Worm (Caenorhabditis elegans) whole organism, L1 larva: Measurements from ENCODE around the gene gadr-3.

Source experiments
- C04F5.9 ChIP-seq: sonication (generic microtip); optimal IDR thresholded peaks from 2 replicates; lab custom pipeline; 2016; ENCODE audit warnings: missing genetic modification characterization, missing compliant biosample characterization
- F16B12.6 ChIP-seq: fragments of 150-350 bp; optimal IDR thresholded peaks from 2 replicates; lab custom pipeline; 2014; ENCODE audit warnings: missing biosample characterization, missing genetic modification characterization
- aha-1 ChIP-seq: fragments of 150-350 bp; optimal IDR thresholded peaks from 2 replicates; lab custom pipeline; 2014; ENCODE audit warnings: missing biosample characterization, missing genetic modification characterization
- aly-2 ChIP-seq: fragments of 150-350 bp; optimal IDR thresholded peaks from 2 replicates; lab custom pipeline; 2014; ENCODE audit warnings: missing biosample characterization, missing genetic modification characterization
- ama-1 ChIP-seq: fragments of 150-350 bp; optimal IDR thresholded peaks from 2 replicates; lab custom pipeline; 2014
- ceh-82 ChIP-seq, 3 experiments: fragments of 150-350 bp in 1 of 3; sonication (generic microtip) in 2 of 3; optimal IDR thresholded peaks; 2 replicates each; lab custom pipeline; 2014 to 2017; ENCODE audit warnings: missing biosample characterization in 3 of 3, missing genetic modification characterization in 3 of 3
- ces-1 ChIP-seq: fragments of 150-350 bp; optimal IDR thresholded peaks from 2 replicates; lab custom pipeline; 2014; ENCODE audit warnings: missing biosample characterization, missing genetic modification reagents, missing genetic modification characterization
- dsc-1 ChIP-seq: sonication (generic microtip); optimal IDR thresholded peaks from 2 replicates; lab custom pipeline; 2016; ENCODE audit warnings: mild to moderate bottlenecking, missing genetic modification characterization, missing compliant biosample characterization
- egl-13 ChIP-seq: sonication (generic microtip); optimal IDR thresholded peaks from 2 replicates; lab custom pipeline; 2016; ENCODE audit warnings: missing genotype, missing genetic modification reagents, missing genetic modification characterization, missing compliant biosample characterization
- fkh-10 ChIP-seq: sonication (generic microtip); optimal IDR thresholded peaks from 2 replicates; lab custom pipeline; 2017; ENCODE audit warnings: missing biosample characterization, missing genetic modification reagents, missing genetic modification characterization
- fkh-4 ChIP-seq: sonication (generic microtip); optimal IDR thresholded peaks from 2 replicates; lab custom pipeline; 2016; ENCODE audit warnings: missing compliant biosample characterization, missing genetic modification characterization, borderline replicate concordance
- fkh-8 ChIP-seq: sonication (generic microtip); optimal IDR thresholded peaks from 2 replicates; lab custom pipeline; 2016; ENCODE audit warnings: mild to moderate bottlenecking, missing genetic modification characterization, missing compliant biosample characterization
- grh-1 ChIP-seq: fragments of 200-800 bp; sonication (Bioruptor generic); IDR thresholded peaks from 2 replicates; pipeline ENCODE4 v1.3.6; 2022; ENCODE audit warnings: missing genetic modification reagents, missing genetic modification characterization, missing compliant biosample characterization
- hlh-4 ChIP-seq: sonication (generic microtip); optimal IDR thresholded peaks from 2 replicates; lab custom pipeline; 2016; ENCODE audit warnings: mild to moderate bottlenecking, missing genetic modification characterization, missing compliant biosample characterization
- lin-13 ChIP-seq: fragments of 150-350 bp; optimal IDR thresholded peaks from 2 replicates; lab custom pipeline; 2014; ENCODE audit warnings: missing biosample characterization, missing genetic modification reagents, missing genetic modification characterization
- lin-14 ChIP-seq: fragments of 200-800 bp; sonication (Bioruptor generic); optimal IDR thresholded peaks from 2 replicates; lab custom pipeline; 2018; ENCODE audit warnings: mild to moderate bottlenecking, missing genetic modification characterization, moderate library complexity, missing compliant biosample characterization
- lin-15B ChIP-seq: fragments of 150-350 bp; sonication (generic microtip); optimal IDR thresholded peaks from 3 replicates; lab custom pipeline; 2014; ENCODE audit warnings: missing biosample characterization, missing genetic modification characterization
- lin-39 ChIP-seq: fragments of 150-350 bp; optimal IDR thresholded peaks from 2 replicates; lab custom pipeline; 2014; ENCODE audit warnings: missing biosample characterization, missing genetic modification reagents, missing genetic modification characterization
- lir-3 ChIP-seq: sonication (generic microtip); optimal IDR thresholded peaks from 2 replicates; lab custom pipeline; 2016; ENCODE audit warnings: mild to moderate bottlenecking, missing genetic modification characterization, moderate library complexity, missing compliant biosample characterization; ENCODE audit not compliant: poor library complexity
- lsy-2 ChIP-seq, 2 experiments: fragments of 150-350 bp; optimal IDR thresholded peaks; 2 replicates each; lab custom pipeline; 2014; ENCODE audit warnings: missing biosample characterization in 2 of 2, missing genetic modification characterization in 2 of 2
- mab-9 ChIP-seq: fragments of 200-800 bp; sonication (Bioruptor generic); IDR thresholded peaks from 2 replicates; pipeline ENCODE4 v1.3.6; 2022; ENCODE audit warnings: missing genetic modification reagents, missing genetic modification characterization, missing compliant biosample characterization
- nhr-12 ChIP-seq: sonication (generic microtip); optimal IDR thresholded peaks from 2 replicates; lab custom pipeline; 2017; ENCODE audit warnings: missing biosample characterization, missing genetic modification characterization
- nhr-19 ChIP-seq: fragments of 200-800 bp; sonication (Bioruptor generic); conservative IDR thresholded peaks from 2 replicates; pipeline ENCODE4 v1.3.6; 2022; ENCODE audit warnings: missing genetic modification characterization, missing compliant biosample characterization
- nhr-237 ChIP-seq: fragments of 150-350 bp; optimal IDR thresholded peaks from 2 replicates; lab custom pipeline; 2014; ENCODE audit warnings: missing biosample characterization, missing genetic modification characterization
- nhr-47 ChIP-seq: sonication (generic microtip); optimal IDR thresholded peaks from 2 replicates; lab custom pipeline; 2016; ENCODE audit warnings: mild to moderate bottlenecking, missing genetic modification characterization, moderate library complexity, missing compliant biosample characterization
- nhr-71 ChIP-seq: sonication (generic microtip); optimal IDR thresholded peaks from 2 replicates; lab custom pipeline; 2016; ENCODE audit warnings: mild to moderate bottlenecking, missing genetic modification characterization, moderate library complexity, missing compliant biosample characterization
- nhr-77 ChIP-seq: fragments of 150-350 bp; optimal IDR thresholded peaks from 2 replicates; lab custom pipeline; 2014; ENCODE audit warnings: missing biosample characterization, missing genetic modification characterization
- nhr-90 ChIP-seq: sonication (generic microtip); optimal IDR thresholded peaks from 2 replicates; lab custom pipeline; 2016; ENCODE audit warnings: mild to moderate bottlenecking, missing genetic modification characterization, missing compliant biosample characterization; ENCODE audit not compliant: poor library complexity
- pag-3 ChIP-seq: sonication (generic microtip); optimal IDR thresholded peaks from 2 replicates; lab custom pipeline; 2017; ENCODE audit warnings: missing genetic modification characterization, mild to moderate bottlenecking, missing compliant biosample characterization, antibody characterized with exemption, borderline replicate concordance; ENCODE audit not compliant: insufficient read depth
- pax-3 ChIP-seq: fragments of 200-800 bp; sonication (Bioruptor generic); optimal IDR thresholded peaks from 2 replicates; lab custom pipeline; 2018; ENCODE audit warnings: mild to moderate bottlenecking, missing genetic modification characterization, moderate library complexity, missing compliant biosample characterization
- pqm-1 ChIP-seq: sonication (generic microtip); optimal IDR thresholded peaks from 3 replicates; lab custom pipeline; 2017; ENCODE audit warnings: missing biosample characterization, missing genetic modification characterization
- snu-23 ChIP-seq: sonication (generic microtip); optimal IDR thresholded peaks from 2 replicates; lab custom pipeline; 2016; ENCODE audit warnings: missing genetic modification characterization, missing compliant biosample characterization
- sox-4 ChIP-seq: sonication (generic microtip); optimal IDR thresholded peaks from 2 replicates; lab custom pipeline; 2016; ENCODE audit warnings: missing genetic modification characterization, missing compliant biosample characterization
- sptf-1 ChIP-seq: fragments of 150-350 bp; optimal IDR thresholded peaks from 2 replicates; lab custom pipeline; 2014; ENCODE audit warnings: missing biosample characterization, missing genetic modification characterization
- sup-37 ChIP-seq: fragments of 200-800 bp; sonication (Bioruptor generic); optimal IDR thresholded peaks from 2 replicates; lab custom pipeline; 2018; ENCODE audit warnings: mild to moderate bottlenecking, missing genetic modification characterization, missing compliant biosample characterization
- unc-62 ChIP-seq: fragments of 150-350 bp; optimal IDR thresholded peaks from 2 replicates; lab custom pipeline; 2014; ENCODE audit warnings: missing biosample characterization, missing genetic modification reagents, missing genetic modification characterization
- unc-98 ChIP-seq: fragments of 200-800 bp; sonication (Bioruptor generic); IDR thresholded peaks from 2 replicates; pipeline ENCODE4 v1.3.6; 2022; ENCODE audit warnings: missing genetic modification characterization, missing compliant biosample characterization
- vab-15 ChIP-seq: sonication (generic microtip); optimal IDR thresholded peaks from 2 replicates; lab custom pipeline; 2017; ENCODE audit warnings: missing genotype, mild to moderate bottlenecking, missing genetic modification characterization, missing compliant biosample characterization
- zag-1 ChIP-seq: fragments of 150-350 bp; optimal IDR thresholded peaks from 2 replicates; lab custom pipeline; 2014; ENCODE audit warnings: missing biosample characterization, missing genetic modification characterization
- zip-4 ChIP-seq: fragments of 200-800 bp; sonication (Bioruptor generic); optimal IDR thresholded peaks from 2 replicates; lab custom pipeline; 2018; ENCODE audit warnings: mild to moderate bottlenecking, missing genetic modification characterization, moderate library complexity, missing compliant biosample characterization
- ztf-4 ChIP-seq: fragments of 150-350 bp; optimal IDR thresholded peaks from 2 replicates; lab custom pipeline; 2014; ENCODE audit warnings: missing biosample characterization, missing genetic modification characterization

gadr-3 gene

ce11 chrIII:6315515-6315914 lies 29.7 kb upstream of the gadr-3 start:
- no peak for TF ChIP-seq aha-1 (tag; lab: Kevin White, UChicago)
- TF ChIP-seq lin-14, result peak; percentile 3

ce11 chrIII:6312244-6312643 lies 26.5 kb upstream of the gadr-3 start:
- TF ChIP-seq lin-14 (peak; percentile 32), sox-4 (tag; lab: Kevin White, UChicago) (no peak)

ce11 chrIII:6311452-6311851 lies 25.7 kb upstream of the gadr-3 start:
- TF ChIP-seq fkh-8 (tag; lab: Kevin White, UChicago) (peak; percentile 52), nhr-77 (tag; lab: Kevin White, UChicago) (no peak), nhr-47 (tag; lab: Kevin White, UChicago) (peak; percentile 24)
- TF ChIP-seq, all 84 proteins: peak for 2

- TF ChIP-seq snu-23 (GFP tag; lab: Kevin White, UChicago), result no peak
- peak; percentile 87 for TF ChIP-seq fkh-10 (GFP tag; lab: Kevin White, UChicago)
- peak; percentile 8 for TF ChIP-seq nhr-71
- no peak for TF ChIP-seq mab-9 (GFP tag; lab: Robert Waterston, UW)
- TF ChIP-seq ces-1 (GFP tag; lab: Kevin White, UChicago), result peak; percentile 30
- TF ChIP-seq lsy-2 (tag; optimal IDR thresholded peaks at IDR 0.05; lab: Kevin White, UChicago), result peak in 1 of 2 experiments; percentile 5
- no peak for TF ChIP-seq fkh-4
- TF ChIP-seq lin-14, result peak; percentile 66
- TF ChIP-seq ceh-82 (tag; optimal IDR thresholded peaks at IDR 0.05; lab: Kevin White, UChicago), result peak in 1 of 3 experiments; percentile 2
- no peak for TF ChIP-seq hlh-4 (tag; lab: Kevin White, UChicago)
Measured at ce11 chrIII:6310352-6310751, 24.6 kb upstream of the gadr-3 start.

- TF ChIP-seq lir-3, result no peak
- TF ChIP-seq nhr-12 (tag; lab: Kevin White, UChicago), result no peak
- no peak for TF ChIP-seq zag-1 (tag; lab: Kevin White, UChicago)
- TF ChIP-seq aha-1 (tag; lab: Kevin White, UChicago), result no peak
- no peak for TF ChIP-seq zip-4 (GFP tag; lab: Kevin White, UChicago)
- no peak for TF ChIP-seq sup-37 (GFP tag; lab: Kevin White, UChicago)
- TF ChIP-seq pag-3 (tag; lab: Kevin White, UChicago), result no peak
- TF ChIP-seq vab-15 (tag; lab: Kevin White, UChicago), result no peak
- TF ChIP-seq pax-3 (tag; lab: Kevin White, UChicago), result no peak
- TF ChIP-seq, all 84 proteins: peak for 0
Measured at ce11 chrIII:6309066-6309465, 23.3 kb upstream of the gadr-3 start, which contains the start of gene gar-2. Gene gar-2 (plus strand): TSS chrIII:6309366.

ce11 chrIII:6307832-6308231 lies 22.0 kb upstream of the gadr-3 start:
- TF ChIP-seq fkh-4 (no peak), lin-39 (tag; lab: Kevin White, UChicago) (no peak), fkh-8 (tag; lab: Kevin White, UChicago) (no peak), fkh-10 (GFP tag; lab: Kevin White, UChicago) (peak; percentile 67), snu-23 (GFP tag; lab: Kevin White, UChicago) (no peak), unc-98 (GFP tag; lab: Robert Waterston, UW) (no peak), nhr-12 (tag; lab: Kevin White, UChicago) (no peak), sox-4 (tag; lab: Kevin White, UChicago) (no peak), unc-62 (GFP tag; lab: Kevin White, UChicago) (no peak), grh-1 (GFP tag; lab: Robert Waterston, UW) (no peak), nhr-90 (tag; lab: Kevin White, UChicago) (no peak), nhr-19 (GFP tag; lab: Robert Waterston, UW) (no peak), pqm-1 (tag; lab: Kevin White, UChicago) (no peak), aly-2 (tag; lab: Kevin White, UChicago) (no peak), sptf-1 (tag; lab: Kevin White, UChicago) (no peak), nhr-237 (tag; lab: Kevin White, UChicago) (no peak), F16B12.6 (tag; lab: Kevin White, UChicago) (no peak), ama-1 (lab: Kevin White, UChicago) (no peak), nhr-71 (peak; percentile 9), pag-3 (tag; lab: Kevin White, UChicago) (no peak), sup-37 (GFP tag; lab: Kevin White, UChicago) (no peak), ces-1 (GFP tag; lab: Kevin White, UChicago) (no peak), dsc-1 (tag; lab: Kevin White, UChicago) (no peak), lin-13 (no peak), C04F5.9 (tag; lab: Kevin White, UChicago) (no peak), lin-14 (peak; percentile 66), nhr-47 (tag; lab: Kevin White, UChicago) (no peak), ztf-4 (tag; lab: Kevin White, UChicago) (no peak), egl-13 (no peak), lin-15B (no peak)
